Worm (Caenorhabditis elegans) whole organism, young adult: Measurements from ENCODE around the gene his-62.

Experiments
- F23B12.7 ChIP-seq: sonication (generic microtip); optimal IDR thresholded peaks from 2 replicates; lab custom pipeline; 2017; ENCODE audit warnings: missing genetic modification characterization, mild to moderate bottlenecking, missing compliant biosample characterization, antibody characterized with exemption, moderate library complexity; ENCODE audit not compliant: insufficient read depth
- K11D2.4 ChIP-seq: fragments of 200-800 bp; sonication (Bioruptor generic); IDR thresholded peaks from 2 replicates; pipeline ENCODE4 v1.3.6; 2022; ENCODE audit warnings: missing genetic modification reagents, missing genetic modification characterization, missing compliant biosample characterization
- T26A5.8 ChIP-seq: sonication (generic microtip); optimal IDR thresholded peaks from 2 replicates; lab custom pipeline; 2016; ENCODE audit warnings: missing genetic modification characterization, missing compliant biosample characterization
- Y79H2A.3 ChIP-seq: fragments of 200-800 bp; sonication (Bioruptor generic); conservative IDR thresholded peaks from 2 replicates; pipeline ENCODE4 v1.3.6; 2022; ENCODE audit warnings: missing genetic modification reagents, missing genetic modification characterization, missing compliant biosample characterization
- akir-1 ChIP-seq: fragments of 200-800 bp; sonication (Bioruptor generic); optimal IDR thresholded peaks from 2 replicates; lab custom pipeline; 2018; ENCODE audit warnings: mild to moderate bottlenecking, missing genetic modification characterization, moderate library complexity, missing compliant biosample characterization
- ama-1 ChIP-seq, 3 experiments: fragments of 150-350 bp in 1 of 3; sonication (generic microtip) in 2 of 3; optimal IDR thresholded peaks; 2 replicates each; lab custom pipeline; 2014 to 2018; ENCODE audit warnings: missing biosample characterization in 2 of 3, missing genetic modification characterization in 2 of 3, missing genetic modification reagents in 2 of 3
- attf-3 ChIP-seq: fragments of 200-800 bp; sonication (Bioruptor generic); conservative IDR thresholded peaks from 2 replicates; pipeline ENCODE4 v1.3.6; 2022; ENCODE audit warnings: missing genetic modification reagents, missing genetic modification characterization, missing compliant biosample characterization
- ceh-27 ChIP-seq: fragments of 200-800 bp; sonication (Bioruptor generic); optimal IDR thresholded peaks from 2 replicates; lab custom pipeline; 2018; ENCODE audit warnings: mild to moderate bottlenecking, missing genetic modification characterization, moderate library complexity, missing compliant biosample characterization
- ceh-58 ChIP-seq: fragments of 200-800 bp; sonication (Bioruptor generic); IDR thresholded peaks from 2 replicates; pipeline ENCODE4 v1.3.6; 2022; ENCODE audit warnings: missing genetic modification characterization, missing compliant biosample characterization
- ceh-79 ChIP-seq: sonication (generic microtip); optimal IDR thresholded peaks from 2 replicates; lab custom pipeline; 2017; ENCODE audit warnings: mild to moderate bottlenecking, missing genetic modification characterization, missing compliant biosample characterization
- dpl-1 ChIP-seq: fragments of 150-350 bp; optimal IDR thresholded peaks from 2 replicates; lab custom pipeline; 2014; ENCODE audit warnings: missing biosample characterization, missing genetic modification reagents, missing genetic modification characterization
- egl-44 ChIP-seq: fragments of 200-800 bp; sonication (Bioruptor generic); IDR thresholded peaks from 2 replicates; pipeline ENCODE4 v1.3.6; 2022; ENCODE audit warnings: missing genetic modification reagents, missing genetic modification characterization, missing compliant biosample characterization
- egrh-3 ChIP-seq: fragments of 200-800 bp; sonication (Bioruptor generic); IDR thresholded peaks from 2 replicates; pipeline ENCODE4 v1.3.6; 2022; ENCODE audit warnings: missing genetic modification reagents, missing genetic modification characterization, missing compliant biosample characterization
- hlh-12 ChIP-seq: sonication (generic microtip); optimal IDR thresholded peaks from 2 replicates; lab custom pipeline; 2016; ENCODE audit warnings: missing genetic modification characterization, missing compliant biosample characterization
- hmg-20 ChIP-seq: fragments of 200-800 bp; sonication (Bioruptor generic); IDR thresholded peaks from 2 replicates; pipeline ENCODE4 v1.3.6; 2022; ENCODE audit warnings: missing genetic modification reagents, missing genetic modification characterization, missing compliant biosample characterization
- hrde-1 ChIP-seq: sonication (generic microtip); optimal IDR thresholded peaks from 2 replicates; lab custom pipeline; 2016; ENCODE audit warnings: missing genetic modification characterization, mild to moderate bottlenecking, missing compliant biosample characterization, moderate library complexity, missing genotype, missing genetic modification reagents, borderline replicate concordance
- hsf-1 ChIP-seq: fragments of 200-800 bp; sonication (Bioruptor generic); IDR thresholded peaks from 2 replicates; pipeline ENCODE4 v1.3.6; 2022; ENCODE audit warnings: missing genetic modification reagents, missing genetic modification characterization, missing compliant biosample characterization
- let-526 ChIP-seq: fragments of 200-800 bp; sonication (Bioruptor generic); IDR thresholded peaks from 2 replicates; pipeline ENCODE4 v1.3.6; 2022; ENCODE audit warnings: missing genetic modification reagents, missing genetic modification characterization, missing compliant biosample characterization
- let-607 ChIP-seq, 2 experiments: fragments of 200-800 bp in 1 of 2; sonication (Bioruptor generic) in 1 of 2; sonication (generic microtip) in 1 of 2; optimal IDR thresholded peaks; 2 replicates each; lab custom pipeline; 2016 to 2018; ENCODE audit warnings: mild to moderate bottlenecking in 2 of 2, missing compliant biosample characterization in 2 of 2, missing genetic modification characterization in 2 of 2, moderate library complexity in 2 of 2, missing genotype in 1 of 2
- madf-6 ChIP-seq: fragments of 200-800 bp; sonication (Bioruptor generic); IDR thresholded peaks from 2 replicates; pipeline ENCODE4 v1.3.6; 2022; ENCODE audit warnings: missing genetic modification reagents, missing genetic modification characterization, missing compliant biosample characterization
- nhr-80 ChIP-seq: sonication (generic microtip); optimal IDR thresholded peaks from 2 replicates; lab custom pipeline; 2016; ENCODE audit warnings: missing genetic modification characterization, missing compliant biosample characterization
- snpc-1.1 ChIP-seq: sonication (generic microtip); optimal IDR thresholded peaks from 2 replicates; lab custom pipeline; 2017; ENCODE audit warnings: missing genetic modification characterization, mild to moderate bottlenecking, missing compliant biosample characterization, antibody characterized with exemption, moderate library complexity, missing genotype, missing genetic modification reagents; ENCODE audit not compliant: insufficient read depth
- somi-1 ChIP-seq: fragments of 200-800 bp; sonication (Bioruptor generic); optimal IDR thresholded peaks from 2 replicates; lab custom pipeline; 2018; ENCODE audit warnings: mild to moderate bottlenecking, missing genetic modification characterization, missing compliant biosample characterization
- unc-62 ChIP-seq: fragments of 150-350 bp; optimal IDR thresholded peaks from 2 replicates; lab custom pipeline; 2014; ENCODE audit warnings: missing biosample characterization, missing genetic modification reagents, missing genetic modification characterization
- ztf-22 ChIP-seq: fragments of 200-800 bp; sonication (Bioruptor generic); optimal IDR thresholded peaks from 2 replicates; lab custom pipeline; 2018; ENCODE audit warnings: mild to moderate bottlenecking, missing genetic modification characterization, moderate library complexity, missing compliant biosample characterization
- ztf-25 ChIP-seq: fragments of 200-800 bp; sonication (Bioruptor generic); IDR thresholded peaks from 2 replicates; pipeline ENCODE4 v1.3.6; 2022; ENCODE audit warnings: missing genetic modification reagents, missing genetic modification characterization, missing compliant biosample characterization
- ztf-6 ChIP-seq: fragments of 200-800 bp; sonication (Bioruptor generic); IDR thresholded peaks from 2 replicates; pipeline ENCODE4 v1.3.6; 2022; ENCODE audit warnings: missing genetic modification reagents, missing genetic modification characterization, missing compliant biosample characterization

Gene his-62

ce11 chrIV:7530226-7531070, 44.1 kb downstream of the his-62 start:
- TF ChIP-seq nhr-80 (tag; lab: Kevin White, UChicago) = no peak
- TF ChIP-seq madf-6 (GFP tag; lab: Robert Waterston, UW) = no peak
- no peak for TF ChIP-seq egl-44 (GFP tag; lab: Robert Waterston, UW)
- no peak for TF ChIP-seq hsf-1 (GFP tag; lab: Robert Waterston, UW)
- TF ChIP-seq ztf-25 (GFP tag; lab: Robert Waterston, UW) = no peak
- no peak for TF ChIP-seq ama-1 (optimal IDR thresholded peaks at IDR 0.05; lab: Kevin White, UChicago)
- TF ChIP-seq ama-1 (GFP tag; optimal IDR thresholded peaks at IDR 0.05; lab: Kevin White, UChicago) = no peak
- no peak for TF ChIP-seq ztf-6 (GFP tag; lab: Robert Waterston, UW)
- TF ChIP-seq K11D2.4 = no peak
- no peak for TF ChIP-seq egrh-3 (GFP tag; lab: Robert Waterston, UW)
- no peak for TF ChIP-seq unc-62
- TF ChIP-seq akir-1 (GFP tag; lab: Kevin White, UChicago) = no peak
- no peak for TF ChIP-seq ceh-27 (GFP tag; lab: Kevin White, UChicago)
- no peak for TF ChIP-seq let-607 (tag; optimal IDR thresholded peaks at IDR 0.05; lab: Kevin White, UChicago)
- TF ChIP-seq hmg-20 (GFP tag; lab: Robert Waterston, UW) = no peak
- no peak for TF ChIP-seq F23B12.7 (tag; lab: Kevin White, UChicago)
- TF ChIP-seq hrde-1 (tag; lab: Kevin White, UChicago) = no peak
- no peak for TF ChIP-seq T26A5.8 (tag; lab: Kevin White, UChicago)
- no peak for TF ChIP-seq ceh-79 (tag; lab: Kevin White, UChicago)

- TF ChIP-seq attf-3 (no peak), hlh-12 (tag; lab: Kevin White, UChicago) (no peak), Y79H2A.3 (GFP tag; lab: Robert Waterston, UW) (no peak), ztf-22 (GFP tag; lab: Kevin White, UChicago) (no peak), dpl-1 (GFP tag; lab: Kevin White, UChicago) (no peak), snpc-1.1 (tag; lab: Kevin White, UChicago) (no peak), K11D2.4 (no peak), let-526 (GFP tag; lab: Robert Waterston, UW) (no peak), ceh-58 (no peak), let-607 (tag; optimal IDR thresholded peaks at IDR 0.05; lab: Kevin White, UChicago) (no peak), F23B12.7 (tag; lab: Kevin White, UChicago) (no peak), somi-1 (GFP tag; lab: Kevin White, UChicago) (no peak), hrde-1 (tag; lab: Kevin White, UChicago) (no peak)
These were observed 46.0 kb downstream of the his-62 start, which contains the start of gene R05G6.1 for ce11 chrIV:7532360-7532759. Gene R05G6.1 (plus strand): TSS chrIV:7532660.
